Worm (Caenorhabditis elegans): ENCODE results near the gene srw-29.

ce11 chrV:16399388-16399787, 24.9 kb downstream of the srw-29 start, which contains the start of gene sre-36:
- TF ChIP-seq tra-4 (tag; optimal IDR thresholded peaks at IDR 0.05) (no peak), F13C5.2 (tag; optimal IDR thresholded peaks at IDR 0.05) (no peak), flt-1 (GFP tag; IDR thresholded peaks at IDR 0.05) (no peak), hnd-1 (tag; optimal IDR thresholded peaks at IDR 0.05) (no peak), ama-1 (optimal IDR thresholded peaks at IDR 0.05) (no peak), hmg-4 (GFP tag; optimal IDR thresholded peaks at IDR 0.05) (no peak), tbx-37 (GFP tag; conservative IDR thresholded peaks at IDR 0.05) (no peak), tbx-11 (GFP tag; IDR thresholded peaks at IDR 0.05) (no peak), sea-1 (GFP tag; conservative IDR thresholded peaks at IDR 0.05) (no peak)

Data from whole organism, early embryonic.